Fruit fly (Drosophila melanogaster): Measurements from ENCODE around the gene Abl.

Abl gene

dm6 chr3L:16646865-16647459, 720 bp downstream of the Abl start:
- TF ChIP-seq CG7045 (GFP tag; optimal IDR thresholded peaks at IDR 0.05), result no peak
- TF ChIP-seq Mnt (GFP tag; optimal IDR thresholded peaks at IDR 0.05), result no peak
- TF ChIP-seq CG12768 (GFP tag; optimal IDR thresholded peaks at IDR 0.05), result no peak
- no peak for TF ChIP-seq cnc (optimal IDR thresholded peaks at IDR 0.05)
- TF ChIP-seq pad (GFP tag; optimal IDR thresholded peaks at IDR 0.05), result no peak
- no peak for TF ChIP-seq Crg-1 (GFP tag; optimal IDR thresholded peaks at IDR 0.05)
- no peak for TF ChIP-seq kay (GFP tag; ENCODE audit: borderline replicate concordance)

dm6 chr3L:16645323-16645982, 2.2 kb downstream of the Abl start:
- TF ChIP-seq Clk (GFP tag; optimal IDR thresholded peaks at IDR 0.05) (no peak), cnc (optimal IDR thresholded peaks at IDR 0.05) (no peak), Mnt (GFP tag; optimal IDR thresholded peaks at IDR 0.05) (no peak), bab1 (GFP tag; optimal IDR thresholded peaks at IDR 0.05) (no peak), CG11617 (GFP tag; optimal IDR thresholded peaks at IDR 0.05) (no peak), pad (GFP tag; optimal IDR thresholded peaks at IDR 0.05) (no peak), Crg-1 (GFP tag; optimal IDR thresholded peaks at IDR 0.05) (no peak), cic (GFP tag; optimal IDR thresholded peaks at IDR 0.05) (no peak), toe (GFP tag; optimal IDR thresholded peaks at IDR 0.05) (no peak), CG7101 (tag; optimal IDR thresholded peaks at IDR 0.05) (no peak), CG1620 (GFP tag; optimal IDR thresholded peaks at IDR 0.05) (no peak), tj (GFP tag; optimal IDR thresholded peaks at IDR 0.05) (no peak), CG12768 (GFP tag; optimal IDR thresholded peaks at IDR 0.05) (no peak), CG33017 (tag; optimal IDR thresholded peaks at IDR 0.05) (no peak)

dm6 chr3L:16644505-16644904, 3.2 kb downstream of the Abl start:
- TF ChIP-seq Mnt (GFP tag; optimal IDR thresholded peaks at IDR 0.05), result no peak
- no peak for TF ChIP-seq CG11617 (GFP tag; optimal IDR thresholded peaks at IDR 0.05)
- TF ChIP-seq CG7101 (tag; optimal IDR thresholded peaks at IDR 0.05), result no peak
- peak; percentile 81 for TF ChIP-seq kay (GFP tag; ENCODE audit: borderline replicate concordance)
- no peak for TF ChIP-seq toe (GFP tag; optimal IDR thresholded peaks at IDR 0.05)

- TF ChIP-seq Hr96 (GFP tag; optimal IDR thresholded peaks at IDR 0.05), result no peak
- TF ChIP-seq Clk (GFP tag; optimal IDR thresholded peaks at IDR 0.05), result no peak
- no peak for TF ChIP-seq CG12768 (GFP tag; optimal IDR thresholded peaks at IDR 0.05)
- TF ChIP-seq cnc (optimal IDR thresholded peaks at IDR 0.05), result no peak
- TF ChIP-seq pad (GFP tag; optimal IDR thresholded peaks at IDR 0.05), result no peak
- no peak for TF ChIP-seq CG1620 (GFP tag; optimal IDR thresholded peaks at IDR 0.05)
- TF ChIP-seq kay (GFP tag; ENCODE audit: borderline replicate concordance), result no peak
- TF ChIP-seq cic (GFP tag; optimal IDR thresholded peaks at IDR 0.05), result no peak
- peak; percentile 82 for TF ChIP-seq tj (GFP tag; optimal IDR thresholded peaks at IDR 0.05)
- no peak for TF ChIP-seq Crg-1 (GFP tag; optimal IDR thresholded peaks at IDR 0.05)
- peak; percentile 70 for TF ChIP-seq bab1 (GFP tag; optimal IDR thresholded peaks at IDR 0.05)
Measured at dm6 chr3L:16642954-16643353, 4.7 kb downstream of the Abl start.

- TF ChIP-seq ovo (GFP tag; optimal IDR thresholded peaks at IDR 0.05) (no peak), tj (GFP tag; optimal IDR thresholded peaks at IDR 0.05) (no peak), cic (GFP tag; optimal IDR thresholded peaks at IDR 0.05) (no peak), Crg-1 (GFP tag; optimal IDR thresholded peaks at IDR 0.05) (no peak), CG14711 (tag; optimal IDR thresholded peaks at IDR 0.05) (no peak), CG7045 (GFP tag; optimal IDR thresholded peaks at IDR 0.05) (no peak), CG12768 (GFP tag; optimal IDR thresholded peaks at IDR 0.05) (no peak), CG1620 (GFP tag; optimal IDR thresholded peaks at IDR 0.05) (no peak), kay (GFP tag; ENCODE audit: borderline replicate concordance) (no peak), pad (GFP tag; optimal IDR thresholded peaks at IDR 0.05) (no peak), Clk (GFP tag; optimal IDR thresholded peaks at IDR 0.05) (no peak), CG5204 (GFP tag; optimal IDR thresholded peaks at IDR 0.05) (no peak), CG33017 (tag; optimal IDR thresholded peaks at IDR 0.05) (no peak), cnc (optimal IDR thresholded peaks at IDR 0.05) (no peak), Hr96 (GFP tag; optimal IDR thresholded peaks at IDR 0.05) (no peak), bab1 (GFP tag; optimal IDR thresholded peaks at IDR 0.05) (no peak), Mnt (GFP tag; optimal IDR thresholded peaks at IDR 0.05) (no peak), toe (GFP tag; optimal IDR thresholded peaks at IDR 0.05) (no peak), CG7101 (tag; optimal IDR thresholded peaks at IDR 0.05) (no peak), CG11617 (GFP tag; optimal IDR thresholded peaks at IDR 0.05) (no peak)
Measured at dm6 chr3L:16642088-16642507, 5.6 kb downstream of the Abl start.

dm6 chr3L:16641094-16641493, 6.6 kb downstream of the Abl start:
- TF ChIP-seq CG14711 (tag; optimal IDR thresholded peaks at IDR 0.05) (no peak), CG7045 (GFP tag; optimal IDR thresholded peaks at IDR 0.05) (no peak), tj (GFP tag; optimal IDR thresholded peaks at IDR 0.05) (no peak), ovo (GFP tag; optimal IDR thresholded peaks at IDR 0.05) (no peak), CG5204 (GFP tag; optimal IDR thresholded peaks at IDR 0.05) (no peak), pad (GFP tag; optimal IDR thresholded peaks at IDR 0.05) (no peak), Clk (GFP tag; optimal IDR thresholded peaks at IDR 0.05) (no peak)
